Fruit fly (Drosophila melanogaster) S2 (cell line): ENCODE results near the gene CG13810.

ENCODE experiments used
- CG8478 ChIP-seq: fragments of >200 bp; optimal IDR thresholded peaks from 2 replicates; lab custom pipeline; 2018
- CTCF ChIP-seq, 2 experiments: fragments of >200 bp; optimal IDR thresholded peaks; 2 replicates each; lab custom pipeline; 2018

dm6 chr3L:2166776-2167175 is 19.0 kb upstream of the CG13810 start:
- TF ChIP-seq CG8478 (lab: Kevin White, UChicago), result no peak
- no peak for TF ChIP-seq CTCF (optimal IDR thresholded peaks at IDR 0.05; lab: Kevin White, UChicago)
